Fruit fly (Drosophila melanogaster) whole organism, embryonic: ENCODE measurements around the gene nonC.
A peak's percentile ranks its signal among the peaks of the same experiment; 100 is the strongest.

Source experiments
- Atf3 ChIP-seq: fragments of 200-800 bp; sonication (Bioruptor generic); optimal IDR thresholded peaks from 3 replicates; lab custom pipeline; 2016; ENCODE audit warnings: missing biosample characterization, missing genetic modification characterization
- CG10274 ChIP-seq: fragments of 200-800 bp; sonication (Bioruptor generic); optimal IDR thresholded peaks from 3 replicates; lab custom pipeline; 2017; ENCODE audit warnings: missing biosample characterization, mild to moderate bottlenecking, missing genetic modification characterization
- CG10431 ChIP-seq: fragments of 200-800 bp; sonication (Bioruptor generic); optimal IDR thresholded peaks from 3 replicates; lab custom pipeline; 2018; ENCODE audit warnings: missing biosample characterization, mild to moderate bottlenecking, missing genetic modification characterization
- CG15269 ChIP-seq: fragments of 200-800 bp; sonication (Bioruptor generic); optimal IDR thresholded peaks from 2 replicates; lab custom pipeline; 2018; ENCODE audit warnings: missing biosample characterization, mild to moderate bottlenecking, missing genetic modification characterization, moderate library complexity
- CG15479 ChIP-seq: fragments of 200-800 bp; sonication (Bioruptor generic); optimal IDR thresholded peaks from 3 replicates; lab custom pipeline; 2019; ENCODE audit warnings: missing biosample characterization, mild to moderate bottlenecking, missing genetic modification characterization, moderate library complexity
- CG15696 ChIP-seq: fragments of 200-800 bp; sonication (Bioruptor generic); optimal IDR thresholded peaks from 2 replicates; lab custom pipeline; 2019; ENCODE audit warnings: missing biosample characterization, mild to moderate bottlenecking, missing genetic modification characterization, moderate library complexity
- CG16813 ChIP-seq: fragments of 200-800 bp; sonication (Bioruptor generic); IDR thresholded peaks from 3 replicates; pipeline ENCODE4 v1.3.6; 2022; ENCODE audit warnings: missing biosample characterization, missing genetic modification characterization; ENCODE audit not compliant: partially characterized antibody
- CG17829 ChIP-seq: fragments of 200-800 bp; optimal IDR thresholded peaks from 2 replicates; lab custom pipeline; 2019; ENCODE audit warnings: missing biosample characterization, mild to moderate bottlenecking, missing genetic modification characterization, moderate library complexity
- CG2116 ChIP-seq: fragments of 200-800 bp; sonication (Bioruptor generic); optimal IDR thresholded peaks from 3 replicates; lab custom pipeline; 2018; ENCODE audit warnings: missing biosample characterization, mild to moderate bottlenecking, missing genetic modification characterization
- CG32532 ChIP-seq: fragments of 200-800 bp; sonication (Bioruptor generic); IDR thresholded peaks from 2 replicates; pipeline ENCODE4 v1.3.6; 2022; ENCODE audit warnings: missing biosample characterization, missing genetic modification characterization
- CG32767 ChIP-seq: fragments of 200-800 bp; sonication (Bioruptor generic); IDR thresholded peaks from 2 replicates; pipeline ENCODE4 v1.3.6; 2022; ENCODE audit warnings: missing biosample characterization, missing genetic modification characterization
- CG33213 ChIP-seq: fragments of 200-800 bp; sonication (Bioruptor generic); optimal IDR thresholded peaks from 3 replicates; lab custom pipeline; 2016; ENCODE audit warnings: missing biosample characterization, missing genetic modification characterization
- CG4707 ChIP-seq: fragments of 200-800 bp; sonication (Bioruptor generic); optimal IDR thresholded peaks from 2 replicates; lab custom pipeline; 2018; ENCODE audit warnings: missing biosample characterization, mild to moderate bottlenecking, missing genetic modification characterization, moderate library complexity
- CG6654 ChIP-seq: fragments of 200-800 bp; sonication (Bioruptor generic); optimal IDR thresholded peaks from 2 replicates; lab custom pipeline; 2017; ENCODE audit warnings: missing biosample characterization, mild to moderate bottlenecking, missing genetic modification characterization
- CG6791 ChIP-seq: fragments of 200-800 bp; sonication (Bioruptor generic); IDR thresholded peaks from 3 replicates; pipeline ENCODE4 v1.3.6; 2022; ENCODE audit warnings: missing biosample characterization, missing genetic modification characterization; ENCODE audit not compliant: partially characterized antibody
- CG7271 ChIP-seq: fragments of 200-800 bp; sonication (Bioruptor generic); optimal IDR thresholded peaks from 2 replicates; lab custom pipeline; 2018; ENCODE audit warnings: missing biosample characterization, mild to moderate bottlenecking, missing genetic modification characterization, moderate library complexity
- CG7786 ChIP-seq: fragments of 200-800 bp; sonication (Bioruptor generic); optimal IDR thresholded peaks from 2 replicates; lab custom pipeline; 2016; ENCODE audit warnings: missing biosample characterization, missing genetic modification characterization
- Dfd ChIP-seq, 2 experiments: fragments of >200 bp; optimal IDR thresholded peaks; 2 replicates each; lab custom pipeline; 2017; ENCODE audit warnings: missing biosample characterization in 2 of 2, missing genetic modification characterization in 2 of 2
- Dref ChIP-seq: fragments of 200-800 bp; sonication (Bioruptor generic); IDR thresholded peaks from 2 replicates; pipeline ENCODE4 v1.3.6; 2022; ENCODE audit warnings: missing biosample characterization, missing genetic modification characterization
- E2f1 ChIP-seq: fragments of 200-800 bp; sonication (Bioruptor generic); IDR thresholded peaks from 2 replicates; pipeline ENCODE4 v1.3.6; 2022; ENCODE audit warnings: missing biosample characterization, missing genetic modification characterization
- GATAe ChIP-seq: fragments of 200-800 bp; sonication (Bioruptor generic); conservative IDR thresholded peaks from 2 replicates; pipeline ENCODE4 v1.3.6; 2022; ENCODE audit warnings: missing biosample characterization, missing genetic modification characterization
- NC2α ChIP-seq: fragments of 200-800 bp; sonication (Bioruptor generic); optimal IDR thresholded peaks from 2 replicates; lab custom pipeline; 2016; ENCODE audit warnings: missing biosample characterization, missing genetic modification characterization
- Neu2 ChIP-seq: fragments of 200-800 bp; sonication (Bioruptor generic); optimal IDR thresholded peaks from 3 replicates; lab custom pipeline; 2016; ENCODE audit warnings: missing biosample characterization, missing genetic modification characterization, borderline replicate concordance
- Nf-YA ChIP-seq: fragments of 200-800 bp; sonication (Bioruptor generic); IDR thresholded peaks from 2 replicates; pipeline ENCODE4 v1.3.6; 2022; ENCODE audit warnings: missing biosample characterization, missing genetic modification characterization
- Rfx ChIP-seq: fragments of 200-800 bp; sonication (Bioruptor generic); IDR thresholded peaks from 2 replicates; pipeline ENCODE4 v1.3.6; 2022; ENCODE audit warnings: missing biosample characterization, missing genetic modification characterization
- Scr ChIP-seq: fragments of 200-800 bp; sonication (Bioruptor generic); IDR thresholded peaks from 2 replicates; pipeline ENCODE4 v1.3.6; 2022; ENCODE audit warnings: missing biosample characterization, missing genetic modification characterization; ENCODE audit not compliant: partially characterized antibody
- Sin3A ChIP-seq: fragments of >200 bp; optimal IDR thresholded peaks from 2 replicates; lab custom pipeline; 2018
- amos ChIP-seq: fragments of 200-800 bp; sonication (Bioruptor generic); IDR thresholded peaks from 2 replicates; pipeline ENCODE4 v1.3.6; 2022; ENCODE audit warnings: missing biosample characterization, missing genetic modification characterization; ENCODE audit not compliant: partially characterized antibody
- cad ChIP-seq: fragments of >200 bp; optimal IDR thresholded peaks from 2 replicates; lab custom pipeline; 2017; ENCODE audit warnings: missing biosample characterization, missing genetic modification characterization
- cato ChIP-seq: fragments of 200-800 bp; sonication (Bioruptor generic); optimal IDR thresholded peaks from 2 replicates; lab custom pipeline; 2016; ENCODE audit warnings: missing biosample characterization, missing genetic modification characterization, borderline replicate concordance
- cg ChIP-seq: fragments of 200-800 bp; sonication (Bioruptor generic); optimal IDR thresholded peaks from 3 replicates; lab custom pipeline; 2019; ENCODE audit warnings: missing biosample characterization, mild to moderate bottlenecking, missing genetic modification characterization, moderate library complexity
- croc ChIP-seq: fragments of 200-800 bp; sonication (Bioruptor generic); conservative IDR thresholded peaks from 3 replicates; pipeline ENCODE4 v1.3.6; 2022; ENCODE audit warnings: missing biosample characterization, missing genetic modification characterization
- crp ChIP-seq, 2 experiments: fragments of 200-800 bp; sonication (Bioruptor generic); optimal IDR thresholded peaks; 2 replicates in 1 of 2; 3 replicates in 1 of 2; lab custom pipeline; 2017; ENCODE audit warnings: missing biosample characterization in 2 of 2, missing genetic modification characterization in 2 of 2, mild to moderate bottlenecking in 1 of 2, moderate library complexity in 1 of 2
- dpn ChIP-seq, 2 experiments: fragments of 200-800 bp; sonication (Bioruptor generic); optimal IDR thresholded peaks; 3 replicates each; lab custom pipeline; 2016; ENCODE audit warnings: missing biosample characterization in 2 of 2, missing genetic modification characterization in 2 of 2
- gfzf ChIP-seq: fragments of 200-800 bp; sonication (Bioruptor generic); optimal IDR thresholded peaks from 2 replicates; lab custom pipeline; 2016; ENCODE audit warnings: missing biosample characterization, mild to moderate bottlenecking, missing genetic modification characterization, moderate library complexity
- gro ChIP-seq: fragments of 200-800 bp; sonication (Bioruptor generic); optimal IDR thresholded peaks from 2 replicates; lab custom pipeline; 2016; ENCODE audit warnings: missing biosample characterization, missing genetic modification characterization
- ham ChIP-seq: fragments of 200-800 bp; sonication (Bioruptor generic); IDR thresholded peaks from 2 replicates; pipeline ENCODE4 v1.3.6; 2022; ENCODE audit warnings: missing biosample characterization, missing genetic modification characterization
- jing ChIP-seq: fragments of 200-800 bp; sonication (Bioruptor generic); optimal IDR thresholded peaks from 2 replicates; lab custom pipeline; 2018; ENCODE audit warnings: missing biosample characterization, mild to moderate bottlenecking, missing genetic modification characterization
- lilli ChIP-seq: fragments of 200-800 bp; sonication (Bioruptor generic); optimal IDR thresholded peaks from 3 replicates; lab custom pipeline; 2016; ENCODE audit warnings: missing biosample characterization, missing genetic modification characterization
- mirr ChIP-seq: fragments of 200-800 bp; sonication (Bioruptor generic); optimal IDR thresholded peaks from 3 replicates; lab custom pipeline; 2018; ENCODE audit warnings: missing biosample characterization, mild to moderate bottlenecking, missing genetic modification characterization
- mld ChIP-seq: fragments of 200-800 bp; sonication (Bioruptor generic); IDR thresholded peaks from 3 replicates; pipeline ENCODE4 v1.3.6; 2022; ENCODE audit warnings: missing biosample characterization, missing genetic modification characterization; ENCODE audit not compliant: partially characterized antibody
- nmo ChIP-seq: fragments of 200-800 bp; sonication (Bioruptor generic); optimal IDR thresholded peaks from 2 replicates; lab custom pipeline; 2018; ENCODE audit warnings: missing biosample characterization, mild to moderate bottlenecking, missing genetic modification characterization, moderate library complexity
- peb ChIP-seq: fragments of 200-800 bp; sonication (Bioruptor generic); IDR thresholded peaks from 2 replicates; pipeline ENCODE4 v1.3.6; 2022; ENCODE audit warnings: missing biosample characterization, missing genetic modification characterization
- pfk ChIP-seq: fragments of 200-800 bp; sonication (Bioruptor generic); optimal IDR thresholded peaks from 2 replicates; lab custom pipeline; 2018; ENCODE audit warnings: missing biosample characterization, mild to moderate bottlenecking, missing genetic modification characterization, moderate library complexity
- phol ChIP-seq: fragments of 200-800 bp; sonication (Bioruptor generic); optimal IDR thresholded peaks from 3 replicates; lab custom pipeline; 2018; ENCODE audit warnings: missing biosample characterization, mild to moderate bottlenecking, missing genetic modification characterization, moderate library complexity
- pnt ChIP-seq: fragments of 200-800 bp; sonication (Bioruptor generic); optimal IDR thresholded peaks from 3 replicates; lab custom pipeline; 2016; ENCODE audit warnings: missing biosample characterization, missing genetic modification characterization
- ro ChIP-seq: fragments of 200-800 bp; sonication (Bioruptor generic); IDR thresholded peaks from 2 replicates; pipeline ENCODE4 v1.3.6; 2022; ENCODE audit warnings: missing biosample characterization, missing genetic modification characterization
- scrt ChIP-seq: fragments of 200-800 bp; sonication (Bioruptor generic); optimal IDR thresholded peaks from 2 replicates; lab custom pipeline; 2018; ENCODE audit warnings: missing biosample characterization, mild to moderate bottlenecking, missing genetic modification characterization, moderate library complexity
- vnd ChIP-seq: fragments of 200-800 bp; sonication (Bioruptor generic); IDR thresholded peaks from 3 replicates; pipeline ENCODE4 v1.3.6; 2022; ENCODE audit warnings: missing biosample characterization, missing genetic modification characterization; ENCODE audit not compliant: partially characterized antibody

The nonC gene

dm6 chrX:6859756-6860412 lies 35.6 kb downstream of the nonC start (continued):
- TF ChIP-seq GATAe (GFP tag; lab: Robert Waterston, UW), result 0 out of 2 replicates have a peak, but pooled peaks have one; percentile 34
- TF ChIP-seq cato (GFP tag; lab: Kevin White, UChicago), result peak; percentile 62
- TF ChIP-seq CG7271 (tag; lab: Kevin White, UChicago), result no peak
- no peak for TF ChIP-seq CG16813 (GFP tag; lab: Robert Waterston, UW)
- no peak for TF ChIP-seq mld (GFP tag; lab: Robert Waterston, UW)
- TF ChIP-seq cad (GFP tag; lab: Kevin White, UChicago), result no peak
- TF ChIP-seq Scr (GFP tag; lab: Robert Waterston, UW), result no peak
- no peak for TF ChIP-seq CG10431
- peak; percentile 90 for TF ChIP-seq phol (tag; lab: Kevin White, UChicago)
- peak; percentile 7 for TF ChIP-seq Neu2 (GFP tag; lab: Kevin White, UChicago)
- peak; percentile 65 for TF ChIP-seq E2f1
- no peak for TF ChIP-seq ham (GFP tag; lab: Robert Waterston, UW)
- no peak for TF ChIP-seq NC2α (GFP tag; lab: Kevin White, UChicago)
- no peak for TF ChIP-seq Sin3A (lab: Kevin White, UChicago)
- no peak for TF ChIP-seq CG6791 (GFP tag; lab: Robert Waterston, UW)
- TF ChIP-seq CG15269 (tag; lab: Kevin White, UChicago), result peak; percentile 59
- TF ChIP-seq CG32532 (GFP tag; lab: Robert Waterston, UW), result peak; percentile 83
- peak; percentile 71 for TF ChIP-seq croc (GFP tag; lab: Robert Waterston, UW)
- peak; percentile 76 for TF ChIP-seq scrt (GFP tag; lab: Kevin White, UChicago)
- TF ChIP-seq Dref (GFP tag; lab: Robert Waterston, UW), result no peak
- TF ChIP-seq CG10274, result peak; percentile 100
- TF ChIP-seq dpn (GFP tag; optimal IDR thresholded peaks at IDR 0.05; lab: Kevin White, UChicago), result peak; percentile 23 to 87
- 0 out of 2 replicates have a peak, but pooled peaks have one; percentile 28 for TF ChIP-seq peb (GFP tag; lab: Robert Waterston, UW)
- TF ChIP-seq Nf-YA (GFP tag; lab: Robert Waterston, UW), result peak; percentile 49; the same call in 1 of the 2 replicates
- TF ChIP-seq nmo (GFP tag; lab: Kevin White, UChicago), result peak; percentile 63
- TF ChIP-seq CG32767 (GFP tag; lab: Robert Waterston, UW), result no peak
- peak; percentile 64 for TF ChIP-seq CG33213 (GFP tag; lab: Kevin White, UChicago)
- TF ChIP-seq CG6654, result peak; percentile 70
- TF ChIP-seq amos (GFP tag; lab: Robert Waterston, UW), result no peak
- TF ChIP-seq mirr (GFP tag; lab: Kevin White, UChicago), result no peak
- TF ChIP-seq CG7786 (GFP tag; lab: Kevin White, UChicago), result no peak
- TF ChIP-seq gro, result peak; percentile 74
- peak; percentile 90 for TF ChIP-seq lilli
- peak; percentile 43 for TF ChIP-seq cg (GFP tag; lab: Kevin White, UChicago)
- no peak for TF ChIP-seq vnd (GFP tag; lab: Robert Waterston, UW)
- TF ChIP-seq CG17829 (tag; lab: Kevin White, UChicago), result peak; percentile 76
- TF ChIP-seq crp (GFP tag; optimal IDR thresholded peaks at IDR 0.05; lab: Kevin White, UChicago), result no peak
- TF ChIP-seq pnt (GFP tag; lab: Kevin White, UChicago), result peak; percentile 84
- TF ChIP-seq Dfd (GFP tag; optimal IDR thresholded peaks at IDR 0.05; lab: Kevin White, UChicago), result no peak
- no peak for TF ChIP-seq CG15479 (GFP tag; lab: Kevin White, UChicago)
- TF ChIP-seq gfzf (GFP tag; lab: Kevin White, UChicago), result no peak
- TF ChIP-seq pfk, result no peak
- TF ChIP-seq Atf3 (GFP tag; lab: Kevin White, UChicago), result no peak
- no peak for TF ChIP-seq ro
- no peak for TF ChIP-seq jing (GFP tag; lab: Kevin White, UChicago)
- no peak for TF ChIP-seq CG2116
- no peak for TF ChIP-seq CG4707 (GFP tag; lab: Kevin White, UChicago)
- peak; percentile 88 for TF ChIP-seq Rfx (GFP tag; lab: Robert Waterston, UW)
- peak; percentile 46 for TF ChIP-seq CG15696
